In the genomic region with DNA sequence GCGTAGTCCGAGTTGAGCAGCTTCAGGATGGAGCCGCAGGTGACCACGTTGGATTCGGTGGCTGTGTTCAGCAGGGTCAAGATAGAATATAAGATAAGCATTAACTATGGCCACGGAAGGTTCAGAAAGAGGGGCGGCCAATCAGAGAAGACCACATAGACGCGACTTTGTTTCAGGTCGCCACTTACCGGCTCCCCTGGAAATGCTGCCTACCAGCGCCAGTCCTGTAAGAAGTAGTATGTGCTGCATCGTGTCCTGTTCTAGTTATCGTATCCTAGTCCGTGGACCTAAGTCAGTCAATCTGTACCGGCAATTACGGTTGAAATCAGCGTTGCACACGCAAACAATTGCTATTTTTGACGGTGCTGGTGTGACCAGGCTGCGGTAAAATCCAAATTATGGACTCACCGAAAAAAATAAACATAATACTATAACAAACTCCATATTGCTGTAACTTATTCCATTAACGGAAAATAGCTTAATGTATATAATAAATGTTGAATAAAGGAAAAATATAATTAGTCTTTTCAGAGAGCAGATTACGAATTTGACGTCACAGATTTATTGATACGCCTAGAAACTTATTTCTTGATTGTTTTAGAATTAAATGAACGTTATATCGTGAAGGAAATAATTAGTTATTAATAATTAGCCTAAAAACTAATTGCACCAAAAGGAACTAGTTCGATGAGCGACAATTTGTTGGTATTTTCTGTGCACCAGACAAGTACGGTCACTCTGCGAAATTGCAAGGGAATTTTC, we compare ENCODE assay signal across 2 fruit fly cellular contexts.
TF ChIP-seq lines count a peak whose summit lies in the region.

Gene CG11999, minus strand, starts transcription at position 375 of the 762 bp plus-strand sequence.
Gene CG1161, plus strand, starts transcription at position 720 of the 762 bp plus-strand sequence.

TF ChIP-seq in whole organism, embryonic, 481 proteins besides CTCF, POLR2A, EP300 and RAD21 (continued from another document and continues in another):
- TF ChIP-seq Eip74EF (GFP tag; optimal IDR thresholded peaks at IDR 0.05; lab: Kevin White, UChicago) = no peak
- TF ChIP-seq Meics (GFP tag; optimal IDR thresholded peaks at IDR 0.05; lab: Kevin White, UChicago) = no peak
- no peak for TF ChIP-seq CHES-1-like (GFP tag; optimal IDR thresholded peaks at IDR 0.05; lab: Kevin White, UChicago)
- TF ChIP-seq Oli (tag; optimal IDR thresholded peaks at IDR 0.05; lab: Kevin White, UChicago) = no peak
- no peak for TF ChIP-seq CG11695 (GFP tag; IDR thresholded peaks at IDR 0.05; lab: Robert Waterston, UW)
- peak; percentile 28 for TF ChIP-seq lbe (GFP tag; optimal IDR thresholded peaks at IDR 0.05; lab: Kevin White, UChicago)
- no peak for TF ChIP-seq CG16779 (GFP tag; IDR thresholded peaks at IDR 0.05; lab: Robert Waterston, UW)
- TF ChIP-seq CG13775 (GFP tag; optimal IDR thresholded peaks at IDR 0.05; lab: Kevin White, UChicago) = peak; percentile 10
- TF ChIP-seq CG1024 (GFP tag; IDR thresholded peaks at IDR 0.05; lab: Robert Waterston, UW) = no peak
- no peak for TF ChIP-seq jing (GFP tag; optimal IDR thresholded peaks at IDR 0.05; lab: Kevin White, UChicago)
- TF ChIP-seq exex (tag; optimal IDR thresholded peaks at IDR 0.05; lab: Kevin White, UChicago) = peak; percentile 17
- no peak for TF ChIP-seq ken (GFP tag; IDR thresholded peaks at IDR 0.05; lab: Robert Waterston, UW)
- TF ChIP-seq HLHmδ (GFP tag; optimal IDR thresholded peaks at IDR 0.05; lab: Kevin White, UChicago) = no peak
- TF ChIP-seq phol (tag; optimal IDR thresholded peaks at IDR 0.05; lab: Kevin White, UChicago) = peak; percentile 63
- no peak for TF ChIP-seq Rx (GFP tag; IDR thresholded peaks at IDR 0.05; lab: Robert Waterston, UW)
- TF ChIP-seq zf30C (GFP tag; optimal IDR thresholded peaks at IDR 0.05; lab: Kevin White, UChicago) = no peak
- TF ChIP-seq CG3281 (GFP tag; optimal IDR thresholded peaks at IDR 0.05; lab: Kevin White, UChicago) = no peak
- no peak for TF ChIP-seq B-H1 (GFP tag; IDR thresholded peaks at IDR 0.05; lab: Robert Waterston, UW)
- TF ChIP-seq kni (GFP tag; optimal IDR thresholded peaks at IDR 0.05; lab: Kevin White, UChicago) = no peak
- peak in 1 of 2 experiments; percentile 52 for TF ChIP-seq Hr51 (GFP tag; optimal IDR thresholded peaks at IDR 0.05; lab: Kevin White, UChicago)
- TF ChIP-seq Dek (tag; optimal IDR thresholded peaks at IDR 0.05; lab: Kevin White, UChicago) = no peak
- no peak for TF ChIP-seq CG4854 (GFP tag; optimal IDR thresholded peaks at IDR 0.05; lab: Kevin White, UChicago)
- TF ChIP-seq CG9727 (GFP tag; optimal IDR thresholded peaks at IDR 0.05; lab: Kevin White, UChicago) = peak; percentile 19
- no peak for TF ChIP-seq CG13894 (tag; optimal IDR thresholded peaks at IDR 0.05; lab: Kevin White, UChicago)
- no peak for TF ChIP-seq stc (GFP tag; IDR thresholded peaks at IDR 0.05; lab: Robert Waterston, UW)
- TF ChIP-seq zen (tag; optimal IDR thresholded peaks at IDR 0.05; lab: Kevin White, UChicago) = peak; percentile 40
- no peak for TF ChIP-seq CG10979 (tag; optimal IDR thresholded peaks at IDR 0.05; lab: Kevin White, UChicago)
- TF ChIP-seq CG12104 (GFP tag; optimal IDR thresholded peaks at IDR 0.05; lab: Kevin White, UChicago) = no peak
- TF ChIP-seq rib (GFP tag; IDR thresholded peaks at IDR 0.05; lab: Robert Waterston, UW) = no peak
- TF ChIP-seq CG15514 (GFP tag; optimal IDR thresholded peaks at IDR 0.05; lab: Kevin White, UChicago) = peak; percentile 99
- no peak for TF ChIP-seq Dfd (GFP tag; optimal IDR thresholded peaks at IDR 0.05; lab: Kevin White, UChicago)
- TF ChIP-seq inv (GFP tag; IDR thresholded peaks at IDR 0.05; lab: Robert Waterston, UW; ENCODE audit: partially characterized antibody) = no peak
- TF ChIP-seq CG34422 (GFP tag; IDR thresholded peaks at IDR 0.05; lab: Robert Waterston, UW) = 0 out of 3 replicates have a peak, but pooled peaks have one; percentile 24
- peak; percentile 34 for TF ChIP-seq CG18262 (tag; optimal IDR thresholded peaks at IDR 0.05; lab: Kevin White, UChicago)
- TF ChIP-seq pho (GFP tag; optimal IDR thresholded peaks at IDR 0.05; lab: Kevin White, UChicago) = no peak
- TF ChIP-seq Nf-YC (tag; optimal IDR thresholded peaks at IDR 0.05; lab: Kevin White, UChicago) = peak; percentile 94
- peak; percentile 29 for TF ChIP-seq CG30403 (GFP tag; optimal IDR thresholded peaks at IDR 0.05; lab: Kevin White, UChicago)
- TF ChIP-seq CG31224 (GFP tag; IDR thresholded peaks at IDR 0.05; lab: Robert Waterston, UW) = no peak
- peak; percentile 52 for TF ChIP-seq CG12659 (GFP tag; optimal IDR thresholded peaks at IDR 0.05; lab: Kevin White, UChicago)
- no peak for TF ChIP-seq Blimp-1 (GFP tag; optimal IDR thresholded peaks at IDR 0.05; lab: Kevin White, UChicago)
- no peak for TF ChIP-seq twi (tag; optimal IDR thresholded peaks at IDR 0.05; lab: Kevin White, UChicago)
- no peak for TF ChIP-seq CG1233 (GFP tag; optimal IDR thresholded peaks at IDR 0.05; lab: Kevin White, UChicago)
- no peak for TF ChIP-seq CG6689 (GFP tag; IDR thresholded peaks at IDR 0.05; lab: Robert Waterston, UW)
- no peak for TF ChIP-seq toy (GFP tag; IDR thresholded peaks at IDR 0.05; lab: Robert Waterston, UW)
- no peak for TF ChIP-seq eyg (GFP tag; optimal IDR thresholded peaks at IDR 0.05; lab: Kevin White, UChicago)
- TF ChIP-seq CG13123 (GFP tag; optimal IDR thresholded peaks at IDR 0.05; lab: Kevin White, UChicago) = no peak
- TF ChIP-seq MBD-R2 (GFP tag; IDR thresholded peaks at IDR 0.05; lab: Robert Waterston, UW) = peak; percentile 59
- TF ChIP-seq chinmo (GFP tag; IDR thresholded peaks at IDR 0.05; lab: Robert Waterston, UW; ENCODE audit: partially characterized antibody) = no peak
- TF ChIP-seq vfl (GFP tag; optimal IDR thresholded peaks at IDR 0.05; lab: Kevin White, UChicago) = no peak
- TF ChIP-seq sna (GFP tag; IDR thresholded peaks at IDR 0.05; lab: Robert Waterston, UW; ENCODE audit: partially characterized antibody) = no peak
- peak; percentile 9 for TF ChIP-seq dmrt11E (tag; optimal IDR thresholded peaks at IDR 0.05; lab: Kevin White, UChicago)
- peak; percentile 69 for TF ChIP-seq nerfin-1 (tag; optimal IDR thresholded peaks at IDR 0.05; lab: Kevin White, UChicago)
- no peak for TF ChIP-seq bcd (GFP tag; optimal IDR thresholded peaks at IDR 0.05; lab: Kevin White, UChicago)
- no peak for TF ChIP-seq GATAe (GFP tag; conservative IDR thresholded peaks at IDR 0.05; lab: Robert Waterston, UW)
- TF ChIP-seq klu (GFP tag; IDR thresholded peaks at IDR 0.05; lab: Robert Waterston, UW) = no peak
- TF ChIP-seq wek (GFP tag; optimal IDR thresholded peaks at IDR 0.05; lab: Kevin White, UChicago) = no peak
- TF ChIP-seq CG6791 (GFP tag; IDR thresholded peaks at IDR 0.05; lab: Robert Waterston, UW; ENCODE audit: partially characterized antibody) = 0 out of 3 replicates have a peak, but pooled peaks have one; percentile 22
- no peak for TF ChIP-seq CG2129 (GFP tag; IDR thresholded peaks at IDR 0.05; lab: Robert Waterston, UW; ENCODE audit: partially characterized antibody)
- TF ChIP-seq CG4404 (GFP tag; IDR thresholded peaks at IDR 0.05; lab: Robert Waterston, UW) = no peak
- no peak for TF ChIP-seq CG34376 (GFP tag; optimal IDR thresholded peaks at IDR 0.05; lab: Kevin White, UChicago)
- no peak for TF ChIP-seq luna (GFP tag; optimal IDR thresholded peaks at IDR 0.05; lab: Kevin White, UChicago)
- no peak for TF ChIP-seq CG2889 (GFP tag; IDR thresholded peaks at IDR 0.05; lab: Robert Waterston, UW)

TF ChIP-seq in whole organism, prepupa, 60 proteins besides CTCF, POLR2A, EP300 and RAD21 (continued from another document):
- TF ChIP-seq CG31627 (GFP tag; optimal IDR thresholded peaks at IDR 0.05; lab: Kevin White, UChicago) = peak; percentile 1
- TF ChIP-seq Sox102F (GFP tag; optimal IDR thresholded peaks at IDR 0.05; lab: Kevin White, UChicago) = no peak
- TF ChIP-seq CG15336 (GFP tag; IDR thresholded peaks at IDR 0.05; lab: Robert Waterston, UW) = no peak
- TF ChIP-seq Blimp-1 (GFP tag; optimal IDR thresholded peaks at IDR 0.05; lab: Kevin White, UChicago) = no peak
- TF ChIP-seq Gug (GFP tag; IDR thresholded peaks at IDR 0.05; lab: Robert Waterston, UW) = no peak
- TF ChIP-seq fd85E (GFP tag; optimal IDR thresholded peaks at IDR 0.05; lab: Kevin White, UChicago) = no peak
- TF ChIP-seq Met (GFP tag; optimal IDR thresholded peaks at IDR 0.05; lab: Kevin White, UChicago) = peak; percentile 33
- TF ChIP-seq CG4318 (GFP tag; optimal IDR thresholded peaks at IDR 0.05; lab: Kevin White, UChicago) = no peak
- TF ChIP-seq Sox15 (GFP tag; optimal IDR thresholded peaks at IDR 0.05; lab: Kevin White, UChicago) = no peak
- TF ChIP-seq Eip93F (GFP tag; optimal IDR thresholded peaks at IDR 0.05; lab: Kevin White, UChicago) = no peak
- TF ChIP-seq dac (GFP tag; optimal IDR thresholded peaks at IDR 0.05; lab: Kevin White, UChicago) = no peak
- no peak for TF ChIP-seq Ets21C (GFP tag; optimal IDR thresholded peaks at IDR 0.05; lab: Kevin White, UChicago)
- TF ChIP-seq CG7368 (GFP tag; optimal IDR thresholded peaks at IDR 0.05; lab: Kevin White, UChicago) = no peak
- no peak for TF ChIP-seq Ets96B (tag; optimal IDR thresholded peaks at IDR 0.05; lab: Kevin White, UChicago)
- TF ChIP-seq esn (GFP tag; optimal IDR thresholded peaks at IDR 0.05; lab: Kevin White, UChicago) = peak; percentile 34
- TF ChIP-seq OdsH (GFP tag; optimal IDR thresholded peaks at IDR 0.05; lab: Kevin White, UChicago) = no peak
- no peak for TF ChIP-seq vri (GFP tag; optimal IDR thresholded peaks at IDR 0.05; lab: Kevin White, UChicago)
- no peak for TF ChIP-seq CG6854 (GFP tag; optimal IDR thresholded peaks at IDR 0.05; lab: Kevin White, UChicago)
- TF ChIP-seq CG6808 (GFP tag; optimal IDR thresholded peaks at IDR 0.05; lab: Kevin White, UChicago) = no peak
- TF ChIP-seq fkh (GFP tag; optimal IDR thresholded peaks at IDR 0.05; lab: Kevin White, UChicago) = peak; percentile 16
- TF ChIP-seq pdm3 (GFP tag; optimal IDR thresholded peaks at IDR 0.05; lab: Kevin White, UChicago) = no peak
- TF ChIP-seq svp (GFP tag; lab: Kevin White, UChicago) = no peak
- no peak for TF ChIP-seq Hr39 (GFP tag; optimal IDR thresholded peaks at IDR 0.05; lab: Kevin White, UChicago)
- TF ChIP-seq CG34406 (GFP tag; optimal IDR thresholded peaks at IDR 0.05; lab: Kevin White, UChicago) = no peak
- no peak for TF ChIP-seq Hr38 (GFP tag; optimal IDR thresholded peaks at IDR 0.05; lab: Kevin White, UChicago)
- no peak for TF ChIP-seq CG3919 (GFP tag; optimal IDR thresholded peaks at IDR 0.05; lab: Kevin White, UChicago)
- peak; percentile 13 for TF ChIP-seq lz (GFP tag; optimal IDR thresholded peaks at IDR 0.05; lab: Kevin White, UChicago)
